Fruit fly (Drosophila melanogaster): ENCODE measurements around the gene CG11294.

dm6 chrX:8656550-8657431, 36.6 kb downstream of the CG11294 start:
- TF ChIP-seq psq (optimal IDR thresholded peaks at IDR 0.05), result no peak
- no peak for TF ChIP-seq ttk (optimal IDR thresholded peaks at IDR 0.05)
